Worm (Caenorhabditis elegans) whole organism, mixed stage, embryonic: Measurements from ENCODE around the gene gtf-2E2.

Experiments
- M03D4.4 ChIP-seq: sonication (generic microtip); optimal IDR thresholded peaks from 2 replicates; lab custom pipeline; 2017; ENCODE audit warnings: mild to moderate bottlenecking, missing genetic modification characterization, missing compliant biosample characterization
- bed-3 ChIP-seq: fragments of 200-800 bp; sonication (Bioruptor generic); optimal IDR thresholded peaks from 3 replicates; lab custom pipeline; 2018; ENCODE audit warnings: mild to moderate bottlenecking, missing genetic modification characterization, moderate library complexity, missing compliant biosample characterization
- blmp-1 ChIP-seq: fragments of 150-350 bp; optimal IDR thresholded peaks from 2 replicates; lab custom pipeline; 2014; ENCODE audit warnings: missing biosample characterization, missing genetic modification characterization
- ceh-39 ChIP-seq: fragments of 150-350 bp; optimal IDR thresholded peaks from 2 replicates; lab custom pipeline; 2014; ENCODE audit warnings: missing biosample characterization, missing genetic modification characterization
- ceh-43 ChIP-seq: fragments of 200-800 bp; sonication (Bioruptor generic); optimal IDR thresholded peaks from 2 replicates; lab custom pipeline; 2018; ENCODE audit warnings: mild to moderate bottlenecking, missing genetic modification characterization, moderate library complexity, missing compliant biosample characterization
- ceh-83 ChIP-seq: fragments of 200-800 bp; sonication (Bioruptor generic); optimal IDR thresholded peaks from 2 replicates; lab custom pipeline; 2018; ENCODE audit warnings: mild to moderate bottlenecking, missing genetic modification characterization, missing compliant biosample characterization
- ces-1 ChIP-seq: fragments of 150-350 bp; optimal IDR thresholded peaks from 2 replicates; lab custom pipeline; 2014; ENCODE audit warnings: missing biosample characterization, missing genetic modification reagents, missing genetic modification characterization
- cnd-1 ChIP-seq: fragments of 200-800 bp; sonication (Bioruptor generic); optimal IDR thresholded peaks from 2 replicates; lab custom pipeline; 2018; ENCODE audit warnings: mild to moderate bottlenecking, missing genetic modification characterization, missing compliant biosample characterization
- drap-1 ChIP-seq: fragments of 200-800 bp; sonication (Bioruptor generic); optimal IDR thresholded peaks from 3 replicates; lab custom pipeline; 2018; ENCODE audit warnings: mild to moderate bottlenecking, missing genetic modification characterization, missing compliant biosample characterization
- elt-1 ChIP-seq: sonication (generic microtip); optimal IDR thresholded peaks from 2 replicates; lab custom pipeline; 2017; ENCODE audit warnings: missing genetic modification characterization, mild to moderate bottlenecking, missing compliant biosample characterization, antibody characterized with exemption, moderate library complexity, borderline replicate concordance; ENCODE audit not compliant: insufficient read depth
- elt-3 ChIP-seq: fragments of 150-350 bp; optimal IDR thresholded peaks from 2 replicates; lab custom pipeline; 2014; ENCODE audit warnings: missing biosample characterization, missing genetic modification characterization
- flh-1 ChIP-seq: fragments of 200-800 bp; sonication (Bioruptor generic); optimal IDR thresholded peaks from 2 replicates; lab custom pipeline; 2018; ENCODE audit warnings: mild to moderate bottlenecking, missing genetic modification characterization, moderate library complexity, missing compliant biosample characterization
- ham-2 ChIP-seq: fragments of 200-800 bp; sonication (Bioruptor generic); optimal IDR thresholded peaks from 2 replicates; lab custom pipeline; 2018; ENCODE audit warnings: mild to moderate bottlenecking, missing genetic modification characterization, missing compliant biosample characterization
- hlh-1 ChIP-seq: fragments of 150-350 bp; optimal IDR thresholded peaks from 2 replicates; lab custom pipeline; 2014; ENCODE audit warnings: missing biosample characterization, missing genetic modification reagents, missing genetic modification characterization
- lin-13 ChIP-seq: fragments of 150-350 bp; optimal IDR thresholded peaks from 2 replicates; lab custom pipeline; 2014; ENCODE audit warnings: missing biosample characterization, missing genetic modification characterization
- lin-32 ChIP-seq: fragments of 200-800 bp; sonication (Bioruptor generic); optimal IDR thresholded peaks from 2 replicates; lab custom pipeline; 2018; ENCODE audit warnings: mild to moderate bottlenecking, missing genetic modification characterization, missing compliant biosample characterization
- lsy-2 ChIP-seq: fragments of 150-350 bp; optimal IDR thresholded peaks from 2 replicates; lab custom pipeline; 2014; ENCODE audit warnings: missing biosample characterization, missing genetic modification characterization
- mab-5 ChIP-seq: fragments of 150-350 bp; optimal IDR thresholded peaks from 2 replicates; lab custom pipeline; 2014; ENCODE audit warnings: missing biosample characterization, missing genetic modification characterization
- mep-1 ChIP-seq: fragments of 150-350 bp; optimal IDR thresholded peaks from 2 replicates; lab custom pipeline; 2017; ENCODE audit warnings: missing biosample characterization, missing genetic modification reagents, missing genetic modification characterization, inconsistent platforms
- mls-2 ChIP-seq: sonication (generic microtip); optimal IDR thresholded peaks from 2 replicates; lab custom pipeline; 2016; ENCODE audit warnings: mild to moderate bottlenecking, missing genetic modification characterization, moderate library complexity, missing compliant biosample characterization
- nhr-12 ChIP-seq: fragments of 150-350 bp; optimal IDR thresholded peaks from 2 replicates; lab custom pipeline; 2014; ENCODE audit warnings: missing biosample characterization, missing genetic modification characterization
- nhr-2 ChIP-seq: fragments of 150-350 bp; optimal IDR thresholded peaks from 2 replicates; lab custom pipeline; 2014; ENCODE audit warnings: missing biosample characterization, missing genetic modification characterization
- nhr-237 ChIP-seq: fragments of 150-350 bp; optimal IDR thresholded peaks from 2 replicates; lab custom pipeline; 2014; ENCODE audit warnings: missing biosample characterization, missing genetic modification characterization
- nhr-28 ChIP-seq: fragments of 150-350 bp; optimal IDR thresholded peaks from 2 replicates; lab custom pipeline; 2014; ENCODE audit warnings: missing biosample characterization, missing genetic modification characterization
- nhr-76 ChIP-seq: sonication (generic microtip); optimal IDR thresholded peaks from 2 replicates; lab custom pipeline; 2017; ENCODE audit warnings: missing biosample characterization, missing genetic modification characterization
- pha-4 ChIP-seq: fragments of 150-350 bp; optimal IDR thresholded peaks from 2 replicates; lab custom pipeline; 2018; ENCODE audit warnings: missing biosample characterization, missing genetic modification reagents, missing genetic modification characterization
- sem-2 ChIP-seq: fragments of 200-800 bp; sonication (Bioruptor generic); optimal IDR thresholded peaks from 2 replicates; lab custom pipeline; 2018; ENCODE audit warnings: mild to moderate bottlenecking, missing genetic modification characterization, missing compliant biosample characterization
- snpc-4 ChIP-seq: fragments of 150-350 bp; optimal IDR thresholded peaks from 2 replicates; lab custom pipeline; 2014; ENCODE audit warnings: missing biosample characterization, missing genetic modification characterization
- sptf-1 ChIP-seq: sonication (generic microtip); optimal IDR thresholded peaks from 2 replicates; lab custom pipeline; 2017; ENCODE audit warnings: mild to moderate bottlenecking, missing genetic modification characterization, moderate library complexity, missing compliant biosample characterization
- tbx-8 ChIP-seq: fragments of 200-800 bp; sonication (Bioruptor generic); optimal IDR thresholded peaks from 2 replicates; lab custom pipeline; 2018; ENCODE audit warnings: mild to moderate bottlenecking, missing genetic modification characterization, moderate library complexity, missing compliant biosample characterization
- unc-120 ChIP-seq: sonication (generic microtip); optimal IDR thresholded peaks from 2 replicates; lab custom pipeline; 2017; ENCODE audit warnings: missing genetic modification characterization, missing compliant biosample characterization; ENCODE audit not compliant: poor library complexity, severe bottlenecking
- unc-39 ChIP-seq: fragments of 150-350 bp; optimal IDR thresholded peaks from 2 replicates; lab custom pipeline; 2014; ENCODE audit warnings: missing biosample characterization, missing genetic modification characterization
- unc-62 ChIP-seq: fragments of 150-350 bp; optimal IDR thresholded peaks from 2 replicates; lab custom pipeline; 2014; ENCODE audit warnings: missing biosample characterization, missing genetic modification reagents, missing genetic modification characterization
- zip-8 ChIP-seq: fragments of 150-350 bp; optimal IDR thresholded peaks from 2 replicates; lab custom pipeline; 2014; ENCODE audit warnings: missing biosample characterization, missing genetic modification characterization
- ztf-11 ChIP-seq: fragments of 150-350 bp; optimal IDR thresholded peaks from 2 replicates; lab custom pipeline; 2014; ENCODE audit warnings: missing biosample characterization, missing genetic modification characterization

Gene gtf-2E2

ce11 chrII:11568670-11569069 lies 26.4 kb upstream of the gtf-2E2 start:
- no peak for TF ChIP-seq mls-2 (tag; lab: Kevin White, UChicago)
- TF ChIP-seq ham-2 (GFP tag; lab: Kevin White, UChicago), result no peak
- TF ChIP-seq mep-1 (tag; lab: Kevin White, UChicago), result no peak
- TF ChIP-seq unc-120 (tag; lab: Kevin White, UChicago), result no peak
- TF ChIP-seq drap-1 (GFP tag; lab: Kevin White, UChicago), result no peak
- peak; percentile 7 for TF ChIP-seq lsy-2 (tag; lab: Kevin White, UChicago)
- TF ChIP-seq M03D4.4, result no peak
- TF ChIP-seq ceh-83, result no peak
- peak; percentile 62 for TF ChIP-seq hlh-1 (tag; lab: Kevin White, UChicago)
- peak; percentile 66 for TF ChIP-seq lin-32 (GFP tag; lab: Kevin White, UChicago)
- TF ChIP-seq flh-1 (GFP tag; lab: Kevin White, UChicago), result no peak
- TF ChIP-seq bed-3 (GFP tag; lab: Kevin White, UChicago), result no peak

- TF ChIP-seq elt-1 (tag; lab: Kevin White, UChicago), result peak; percentile 42
- peak; percentile 70 for TF ChIP-seq mep-1 (tag; lab: Kevin White, UChicago)
- no peak for TF ChIP-seq M03D4.4
- TF ChIP-seq bed-3 (GFP tag; lab: Kevin White, UChicago), result no peak
- TF ChIP-seq unc-62 (GFP tag; lab: Kevin White, UChicago), result peak; percentile 48
- peak; percentile 27 for TF ChIP-seq ceh-39 (tag; lab: Kevin White, UChicago)
- TF ChIP-seq ham-2 (GFP tag; lab: Kevin White, UChicago), result peak; percentile 65
- TF ChIP-seq mls-2 (tag; lab: Kevin White, UChicago), result peak; percentile 94
- no peak for TF ChIP-seq lin-32 (GFP tag; lab: Kevin White, UChicago)
- TF ChIP-seq ceh-43 (GFP tag; lab: Kevin White, UChicago), result no peak
- TF ChIP-seq zip-8 (tag; lab: Kevin White, UChicago), result no peak
- TF ChIP-seq nhr-2, result no peak
- no peak for TF ChIP-seq nhr-237 (tag; lab: Kevin White, UChicago)
- peak; percentile 63 for TF ChIP-seq unc-39 (tag; lab: Kevin White, UChicago)
- no peak for TF ChIP-seq nhr-28
- TF ChIP-seq lin-13, result peak; percentile 35
- no peak for TF ChIP-seq blmp-1 (tag; lab: Kevin White, UChicago)
- peak; percentile 90 for TF ChIP-seq ces-1 (GFP tag; lab: Kevin White, UChicago)
- TF ChIP-seq cnd-1 (tag; lab: Kevin White, UChicago), result peak; percentile 86
- no peak for TF ChIP-seq flh-1 (GFP tag; lab: Kevin White, UChicago)
- no peak for TF ChIP-seq mab-5 (tag; lab: Kevin White, UChicago)
- TF ChIP-seq unc-120 (tag; lab: Kevin White, UChicago), result peak; percentile 8
- no peak for TF ChIP-seq nhr-76 (tag; lab: Kevin White, UChicago)
- peak; percentile 23 for TF ChIP-seq drap-1 (GFP tag; lab: Kevin White, UChicago)
- TF ChIP-seq hlh-1 (tag; lab: Kevin White, UChicago), result peak; percentile 50
- no peak for TF ChIP-seq tbx-8 (GFP tag; lab: Kevin White, UChicago)
- peak; percentile 44 for TF ChIP-seq lsy-2 (tag; lab: Kevin White, UChicago)
- TF ChIP-seq ztf-11 (tag; lab: Kevin White, UChicago), result peak; percentile 80
- TF ChIP-seq pha-4, result peak; percentile 16
- TF ChIP-seq snpc-4, result no peak
- no peak for TF ChIP-seq sem-2 (GFP tag; lab: Kevin White, UChicago)
- no peak for TF ChIP-seq elt-3 (tag; lab: Kevin White, UChicago)
- TF ChIP-seq nhr-12 (tag; lab: Kevin White, UChicago), result no peak
- TF ChIP-seq sptf-1 (tag; lab: Kevin White, UChicago), result peak; percentile 88
- no peak for TF ChIP-seq ceh-83
Observed at ce11 chrII:11566970-11567711, 24.8 kb upstream of the gtf-2E2 start, which contains the start of gene F54D5.5. F54D5.5 (minus strand) TSS chrII:11567020.

- TF ChIP-seq drap-1 (GFP tag; lab: Kevin White, UChicago) (no peak), unc-120 (tag; lab: Kevin White, UChicago) (no peak), blmp-1 (tag; lab: Kevin White, UChicago) (no peak), cnd-1 (tag; lab: Kevin White, UChicago) (no peak), sptf-1 (tag; lab: Kevin White, UChicago) (peak; percentile 60), ztf-11 (tag; lab: Kevin White, UChicago) (no peak), nhr-76 (tag; lab: Kevin White, UChicago) (no peak), bed-3 (GFP tag; lab: Kevin White, UChicago) (no peak)
Observed at ce11 chrII:11564127-11564526, 21.8 kb upstream of the gtf-2E2 start, which contains the start of gene F54D5.15. F54D5.15 (minus strand) TSS chrII:11564227.
